Fruit fly (Drosophila melanogaster): ENCODE results near the gene RpL13.

The RpL13 gene

dm6 chr2L:10003593-10003992 is 36.5 kb downstream of the RpL13 start, which contains the start of gene Ndf (continued):
- TF ChIP-seq CG9705 (GFP tag; optimal IDR thresholded peaks at IDR 0.05) (peak; percentile 60), dsf (GFP tag; optimal IDR thresholded peaks at IDR 0.05; ENCODE audit: borderline replicate concordance) (no peak)

dm6 chr2L:10004574-10004973 is 37.5 kb downstream of the RpL13 start:
- TF ChIP-seq sv (GFP tag; optimal IDR thresholded peaks at IDR 0.05) (no peak), pan (optimal IDR thresholded peaks at IDR 0.05) (no peak), usp (GFP tag; optimal IDR thresholded peaks at IDR 0.05) (no peak), CrebA (GFP tag; optimal IDR thresholded peaks at IDR 0.05; ENCODE audit: borderline replicate concordance) (no peak), tai (GFP tag; optimal IDR thresholded peaks at IDR 0.05) (no peak), foxo (GFP tag; optimal IDR thresholded peaks at IDR 0.05) (no peak), Vsx2 (GFP tag; optimal IDR thresholded peaks at IDR 0.05; ENCODE audit: partially characterized antibody) (no peak), brk (GFP tag; optimal IDR thresholded peaks at IDR 0.05) (no peak), Dfd (GFP tag; optimal IDR thresholded peaks at IDR 0.05) (no peak), Myc (optimal IDR thresholded peaks at IDR 0.05) (no peak), Abd-B (GFP tag; optimal IDR thresholded peaks at IDR 0.05) (no peak), Hr83 (GFP tag; optimal IDR thresholded peaks at IDR 0.05; ENCODE audit: poor library complexity, severe bottlenecking) (no peak), woc (GFP tag; optimal IDR thresholded peaks at IDR 0.05) (no peak), OdsH (GFP tag; optimal IDR thresholded peaks at IDR 0.05) (no peak), lola (GFP tag; optimal IDR thresholded peaks at IDR 0.05) (no peak), fru (GFP tag; optimal IDR thresholded peaks at IDR 0.05) (no peak), rgr (GFP tag; optimal IDR thresholded peaks at IDR 0.05) (no peak), dsf (GFP tag; optimal IDR thresholded peaks at IDR 0.05; ENCODE audit: borderline replicate concordance) (no peak), Mio (GFP tag; optimal IDR thresholded peaks at IDR 0.05) (no peak), Hnf4 (GFP tag; optimal IDR thresholded peaks at IDR 0.05) (no peak)

dm6 chr2L:10009293-10009695 is 42.2 kb downstream of the RpL13 start, which contains the start of gene Trp1:
Gene Trp1, plus strand, starts transcription at chr2L:10009381.
- no peak for TF ChIP-seq Dfd (GFP tag; optimal IDR thresholded peaks at IDR 0.05)
- TF ChIP-seq rgr (GFP tag; optimal IDR thresholded peaks at IDR 0.05), result no peak
- TF ChIP-seq Jra (GFP tag; optimal IDR thresholded peaks at IDR 0.05), result no peak
- no peak for TF ChIP-seq dmrt93B (GFP tag; optimal IDR thresholded peaks at IDR 0.05)
- no peak for TF ChIP-seq pan (optimal IDR thresholded peaks at IDR 0.05)
- no peak for TF ChIP-seq Dif (GFP tag; optimal IDR thresholded peaks at IDR 0.05; ENCODE audit: partially characterized antibody)
- peak; percentile 18 for TF ChIP-seq brk (GFP tag; optimal IDR thresholded peaks at IDR 0.05)
- peak; percentile 61 for TF ChIP-seq tai (GFP tag; optimal IDR thresholded peaks at IDR 0.05)
- TF ChIP-seq h (GFP tag; optimal IDR thresholded peaks at IDR 0.05), result no peak
- TF ChIP-seq Hnf4 (GFP tag; optimal IDR thresholded peaks at IDR 0.05), result peak; percentile 23
- no peak for TF ChIP-seq ey (GFP tag; optimal IDR thresholded peaks at IDR 0.05)
- no peak for TF ChIP-seq dsf (GFP tag; optimal IDR thresholded peaks at IDR 0.05; ENCODE audit: borderline replicate concordance)
- TF ChIP-seq fru (GFP tag; optimal IDR thresholded peaks at IDR 0.05), result no peak
- TF ChIP-seq Hr83 (GFP tag; optimal IDR thresholded peaks at IDR 0.05; ENCODE audit: poor library complexity, severe bottlenecking), result peak; percentile 37
- peak; percentile 12 for TF ChIP-seq woc (GFP tag; optimal IDR thresholded peaks at IDR 0.05)
- peak; percentile 57 for TF ChIP-seq Vsx2 (GFP tag; optimal IDR thresholded peaks at IDR 0.05; ENCODE audit: partially characterized antibody)

- TF ChIP-seq Myc (optimal IDR thresholded peaks at IDR 0.05), result no peak
- TF ChIP-seq CG9705 (GFP tag; optimal IDR thresholded peaks at IDR 0.05), result peak; percentile 98
- peak; percentile 26 for TF ChIP-seq Dif (GFP tag; optimal IDR thresholded peaks at IDR 0.05; ENCODE audit: partially characterized antibody)
- TF ChIP-seq fru (GFP tag; optimal IDR thresholded peaks at IDR 0.05), result peak; percentile 99
- TF ChIP-seq sage (GFP tag; optimal IDR thresholded peaks at IDR 0.05), result peak; percentile 98
- TF ChIP-seq usp (GFP tag; optimal IDR thresholded peaks at IDR 0.05), result no peak
- TF ChIP-seq tai (GFP tag; optimal IDR thresholded peaks at IDR 0.05), result peak; percentile 98
- peak; percentile 95 for TF ChIP-seq Mio (GFP tag; optimal IDR thresholded peaks at IDR 0.05)
- peak; percentile 42 to 70 for TF ChIP-seq dl (GFP tag; optimal IDR thresholded peaks at IDR 0.05; ENCODE audit: insufficient read depth in 1 of 2, partially characterized antibody in 2 of 2)
- TF ChIP-seq Hr83 (GFP tag; optimal IDR thresholded peaks at IDR 0.05; ENCODE audit: poor library complexity, severe bottlenecking), result peak; percentile 99
- peak; percentile 98 for TF ChIP-seq psq (GFP tag; optimal IDR thresholded peaks at IDR 0.05)
- TF ChIP-seq HLH106 (tag; optimal IDR thresholded peaks at IDR 0.05), result peak; percentile 99
- TF ChIP-seq N (GFP tag; optimal IDR thresholded peaks at IDR 0.05), result no peak
- TF ChIP-seq OdsH (GFP tag; optimal IDR thresholded peaks at IDR 0.05), result peak; percentile 100
- no peak for TF ChIP-seq pan (optimal IDR thresholded peaks at IDR 0.05)
- TF ChIP-seq Jra (GFP tag; optimal IDR thresholded peaks at IDR 0.05), result peak; percentile 98
- peak; percentile 98 for TF ChIP-seq Sp1 (GFP tag; optimal IDR thresholded peaks at IDR 0.05)
- peak; percentile 81 for TF ChIP-seq CrebA (GFP tag; optimal IDR thresholded peaks at IDR 0.05; ENCODE audit: borderline replicate concordance)
- no peak for TF ChIP-seq lola (GFP tag; optimal IDR thresholded peaks at IDR 0.05)
- TF ChIP-seq ey (GFP tag; optimal IDR thresholded peaks at IDR 0.05), result peak; percentile 100
- TF ChIP-seq Hnf4 (GFP tag; optimal IDR thresholded peaks at IDR 0.05), result peak; percentile 99
- TF ChIP-seq GATAd (GFP tag; optimal IDR thresholded peaks at IDR 0.05), result peak; percentile 98
- TF ChIP-seq brk (GFP tag; optimal IDR thresholded peaks at IDR 0.05), result peak; percentile 96
- TF ChIP-seq CG32264 (GFP tag; optimal IDR thresholded peaks at IDR 0.05), result peak; percentile 98
- peak; percentile 35 for TF ChIP-seq Vsx2 (GFP tag; optimal IDR thresholded peaks at IDR 0.05; ENCODE audit: partially characterized antibody)
- peak; percentile 97 to 100 for TF ChIP-seq foxo (GFP tag; optimal IDR thresholded peaks at IDR 0.05)
- TF ChIP-seq sv (GFP tag; optimal IDR thresholded peaks at IDR 0.05), result peak; percentile 94
- peak; percentile 84 for TF ChIP-seq Dfd (GFP tag; optimal IDR thresholded peaks at IDR 0.05)
- no peak for TF ChIP-seq Hr78 (GFP tag; optimal IDR thresholded peaks at IDR 0.05)
- TF ChIP-seq br (GFP tag; optimal IDR thresholded peaks at IDR 0.05), result peak; percentile 99
- peak; percentile 99 for TF ChIP-seq rgr (GFP tag; optimal IDR thresholded peaks at IDR 0.05)
- TF ChIP-seq Abd-B (GFP tag; optimal IDR thresholded peaks at IDR 0.05), result no peak
These were observed 42.9 kb downstream of the RpL13 start for dm6 chr2L:10009800-10010658.
